Worm (Caenorhabditis elegans): ENCODE results near the gene gei-1.

DNA sequence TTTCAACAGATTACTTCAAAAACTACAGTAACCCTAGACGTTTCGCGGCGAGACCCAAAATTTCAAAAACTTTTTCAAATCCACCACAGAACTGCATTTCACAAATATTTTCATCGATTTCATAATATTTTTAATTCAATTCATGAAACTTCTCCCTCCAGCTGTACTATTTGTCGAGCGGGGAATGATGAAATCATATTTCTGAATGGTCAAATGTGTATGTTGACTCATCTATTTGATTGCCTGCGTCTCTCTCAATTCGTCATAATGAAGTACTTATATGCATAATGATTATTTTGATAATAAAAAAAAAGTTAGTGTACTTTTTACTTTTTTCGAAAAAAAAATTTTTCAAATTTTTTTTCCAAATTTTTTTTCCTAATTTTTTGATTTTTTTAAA is 38.4 kb upstream of the gei-1 start:
- TF ChIP-seq F13C5.2 (tag; optimal IDR thresholded peaks at IDR 0.05), result no peak
- no peak for TF ChIP-seq ama-1 (optimal IDR thresholded peaks at IDR 0.05)
- no peak for TF ChIP-seq ceh-13 (GFP tag; optimal IDR thresholded peaks at IDR 0.05)
- TF ChIP-seq hmg-4 (GFP tag; optimal IDR thresholded peaks at IDR 0.05), result no peak
- TF ChIP-seq pes-1 (GFP tag; IDR thresholded peaks at IDR 0.05), result no peak
- no peak for TF ChIP-seq tra-4 (tag; optimal IDR thresholded peaks at IDR 0.05)
- TF ChIP-seq ets-7 (tag; optimal IDR thresholded peaks at IDR 0.05), result no peak
- TF ChIP-seq aly-1 (tag; optimal IDR thresholded peaks at IDR 0.05), result no peak
- no peak for TF ChIP-seq B0310.2 (tag; optimal IDR thresholded peaks at IDR 0.05)
- no peak for TF ChIP-seq sea-1 (GFP tag; conservative IDR thresholded peaks at IDR 0.05)
- no peak for TF ChIP-seq tbx-37 (GFP tag; conservative IDR thresholded peaks at IDR 0.05)
- no peak for TF ChIP-seq tbx-11 (GFP tag; IDR thresholded peaks at IDR 0.05)
